Worm (Caenorhabditis elegans) whole organism, L3 larva: Measurements from ENCODE around the gene C14C11.1.

Source experiments
- aly-2 ChIP-seq: fragments of 150-350 bp; optimal IDR thresholded peaks from 2 replicates; lab custom pipeline; 2014; ENCODE audit warnings: missing biosample characterization, missing genetic modification characterization
- egl-27 ChIP-seq: sonication (generic microtip); optimal IDR thresholded peaks from 4 replicates; lab custom pipeline; 2017; ENCODE audit warnings: missing biosample characterization, missing genetic modification reagents, missing genetic modification characterization
- fos-1 ChIP-seq: fragments of 150-350 bp; optimal IDR thresholded peaks from 2 replicates; lab custom pipeline; 2014; ENCODE audit warnings: missing biosample characterization, missing genetic modification characterization
- lin-39 ChIP-seq: fragments of 150-350 bp; optimal IDR thresholded peaks from 2 replicates; lab custom pipeline; 2018; ENCODE audit warnings: missing biosample characterization, missing genetic modification reagents, missing genetic modification characterization
- nfya-1 ChIP-seq: sonication (generic microtip); optimal IDR thresholded peaks from 2 replicates; lab custom pipeline; 2017; ENCODE audit warnings: missing genetic modification characterization, mild to moderate bottlenecking, missing compliant biosample characterization, antibody characterized with exemption, moderate library complexity; ENCODE audit not compliant: insufficient read depth
- nhr-25 ChIP-seq: sonication (generic microtip); optimal IDR thresholded peaks from 2 replicates; lab custom pipeline; 2017; ENCODE audit warnings: missing biosample characterization, missing genetic modification characterization
- pha-4 ChIP-seq: fragments of 150-350 bp; optimal IDR thresholded peaks from 2 replicates; lab custom pipeline; 2014; ENCODE audit warnings: missing biosample characterization, missing genetic modification reagents, missing genetic modification characterization
- pqm-1 ChIP-seq: fragments of 150-350 bp; optimal IDR thresholded peaks from 2 replicates; lab custom pipeline; 2017; ENCODE audit warnings: missing biosample characterization, missing genetic modification characterization, inconsistent platforms
- snpc-4 ChIP-seq: fragments of 150-350 bp; optimal IDR thresholded peaks from 2 replicates; lab custom pipeline; 2014; ENCODE audit warnings: missing biosample characterization, missing genetic modification characterization
- unc-39 ChIP-seq: sonication (generic microtip); optimal IDR thresholded peaks from 4 replicates; lab custom pipeline; 2017; ENCODE audit warnings: missing biosample characterization, missing genetic modification characterization
- zag-1 ChIP-seq: fragments of 150-350 bp; optimal IDR thresholded peaks from 2 replicates; lab custom pipeline; 2014; ENCODE audit warnings: missing biosample characterization, missing genetic modification characterization
- ztf-4 ChIP-seq: fragments of 150-350 bp; optimal IDR thresholded peaks from 2 replicates; lab custom pipeline; 2014; ENCODE audit warnings: missing biosample characterization, missing genetic modification characterization

ce11 chrV:5699835-5700441 lies 36.5 kb downstream of the C14C11.1 start, which contains the start of gene clec-1:
- TF ChIP-seq unc-39 (tag; lab: Kevin White, UChicago) (no peak), ztf-4 (tag; lab: Kevin White, UChicago) (no peak), nhr-25 (no peak), snpc-4 (tag; lab: Kevin White, UChicago) (no peak), lin-39 (tag; lab: Kevin White, UChicago) (no peak), pqm-1 (no peak), fos-1 (tag; lab: Kevin White, UChicago) (no peak), pha-4 (tag; lab: Kevin White, UChicago) (no peak), aly-2 (tag; lab: Kevin White, UChicago) (no peak), egl-27 (tag; lab: Kevin White, UChicago) (no peak), nfya-1 (tag; lab: Kevin White, UChicago) (no peak), zag-1 (tag; lab: Kevin White, UChicago) (no peak)
